Worm (Caenorhabditis elegans) whole organism, early embryonic: ENCODE measurements around the gene swm-1.

Experiments used
- B0310.2 ChIP-seq: sonication (generic microtip); optimal IDR thresholded peaks from 2 replicates; lab custom pipeline; 2016; ENCODE audit warnings: mild to moderate bottlenecking, missing genetic modification characterization, missing compliant biosample characterization
- F13C5.2 ChIP-seq: sonication (generic microtip); optimal IDR thresholded peaks from 2 replicates; lab custom pipeline; 2017; ENCODE audit warnings: mild to moderate bottlenecking, missing genetic modification characterization, inconsistent platforms, missing compliant biosample characterization
- aly-1 ChIP-seq: sonication (generic microtip); optimal IDR thresholded peaks from 2 replicates; lab custom pipeline; 2016; ENCODE audit warnings: missing genetic modification characterization, missing compliant biosample characterization
- ama-1 ChIP-seq: fragments of 150-350 bp; optimal IDR thresholded peaks from 2 replicates; lab custom pipeline; 2014
- ceh-13 ChIP-seq: fragments of 200-800 bp; sonication (Bioruptor generic); optimal IDR thresholded peaks from 2 replicates; lab custom pipeline; 2018; ENCODE audit warnings: mild to moderate bottlenecking, missing genetic modification characterization, missing compliant biosample characterization
- ceh-36 ChIP-seq: sonication (generic microtip); optimal IDR thresholded peaks from 2 replicates; lab custom pipeline; 2016; ENCODE audit warnings: missing genetic modification characterization, inconsistent platforms, missing compliant biosample characterization
- ets-7 ChIP-seq: sonication (generic microtip); optimal IDR thresholded peaks from 2 replicates; lab custom pipeline; 2016; ENCODE audit warnings: missing genotype, missing genetic modification characterization, missing compliant biosample characterization
- flt-1 ChIP-seq: fragments of 200-800 bp; sonication (Bioruptor generic); IDR thresholded peaks from 2 replicates; pipeline ENCODE4 v1.3.6; 2022; ENCODE audit warnings: missing genetic modification characterization, missing compliant biosample characterization
- hmbx-1 ChIP-seq: sonication (generic microtip); optimal IDR thresholded peaks from 2 replicates; lab custom pipeline; 2016; ENCODE audit warnings: mild to moderate bottlenecking, missing genetic modification characterization, missing compliant biosample characterization
- hmg-4 ChIP-seq: fragments of 200-800 bp; sonication (Bioruptor generic); optimal IDR thresholded peaks from 2 replicates; lab custom pipeline; 2018; ENCODE audit warnings: mild to moderate bottlenecking, missing genetic modification characterization, missing compliant biosample characterization
- hnd-1 ChIP-seq: sonication (generic microtip); optimal IDR thresholded peaks from 2 replicates; lab custom pipeline; 2016; ENCODE audit warnings: missing genetic modification characterization, missing compliant biosample characterization
- pes-1 ChIP-seq: fragments of 200-800 bp; sonication (Bioruptor generic); IDR thresholded peaks from 2 replicates; pipeline ENCODE4 v1.3.6; 2022; ENCODE audit warnings: missing genetic modification reagents, missing genetic modification characterization, missing compliant biosample characterization
- scrt-1 ChIP-seq: fragments of 200-800 bp; sonication (Bioruptor generic); IDR thresholded peaks from 2 replicates; pipeline ENCODE4 v1.3.6; 2022; ENCODE audit warnings: missing genetic modification characterization, missing compliant biosample characterization
- sea-1 ChIP-seq: fragments of 200-800 bp; sonication (Bioruptor generic); conservative IDR thresholded peaks from 2 replicates; pipeline ENCODE4 v1.3.6; 2022; ENCODE audit warnings: missing genetic modification characterization, missing compliant biosample characterization
- tbx-11 ChIP-seq: fragments of 200-800 bp; sonication (Bioruptor generic); IDR thresholded peaks from 2 replicates; pipeline ENCODE4 v1.3.6; 2022; ENCODE audit warnings: missing genetic modification characterization, missing compliant biosample characterization
- tbx-37 ChIP-seq: fragments of 200-800 bp; sonication (Bioruptor generic); conservative IDR thresholded peaks from 2 replicates; pipeline ENCODE4 v1.3.6; 2022; ENCODE audit warnings: missing genetic modification reagents, missing genetic modification characterization, missing compliant biosample characterization
- tra-4 ChIP-seq: sonication (generic microtip); optimal IDR thresholded peaks from 2 replicates; lab custom pipeline; 2017; ENCODE audit warnings: missing genetic modification characterization, missing compliant biosample characterization

Gene swm-1

ce11 chrV:9058627-9059026 is 4.0 kb upstream of the swm-1 start, which contains the start of gene C25E10.11:
TSS of gene C25E10.11 (minus strand) at chrV:9058727.
- TF ChIP-seq ceh-13 (GFP tag; lab: Kevin White, UChicago), result no peak

- TF ChIP-seq pes-1 (GFP tag; lab: Robert Waterston, UW), result no peak
- no peak for TF ChIP-seq B0310.2
- TF ChIP-seq tbx-37 (GFP tag; lab: Robert Waterston, UW), result no peak
- no peak for TF ChIP-seq hnd-1 (tag; lab: Kevin White, UChicago)
- no peak for TF ChIP-seq tbx-11 (GFP tag; lab: Robert Waterston, UW)
- TF ChIP-seq sea-1 (GFP tag; lab: Robert Waterston, UW), result no peak
- TF ChIP-seq ama-1, result no peak
Observed at ce11 chrV:9056253-9056652, 1.6 kb upstream of the swm-1 start, which contains the start of gene C25E10.10. TSS of gene C25E10.10 (minus strand) at chrV:9056353.

ce11 chrV:9055644-9056043 is 973 bp upstream of the swm-1 start:
- TF ChIP-seq tra-4 (tag; lab: Kevin White, UChicago) (no peak), B0310.2 (no peak), ceh-13 (GFP tag; lab: Kevin White, UChicago) (no peak), hnd-1 (tag; lab: Kevin White, UChicago) (no peak)

ce11 chrV:9053969-9054368 is 702 bp downstream of the swm-1 start, which contains the start of gene C25E10.8:
TSS of gene C25E10.8 (minus strand) at chrV:9054069.
- TF ChIP-seq flt-1 (GFP tag; lab: Robert Waterston, UW) (no peak), ets-7 (tag; lab: Kevin White, UChicago) (no peak), sea-1 (GFP tag; lab: Robert Waterston, UW) (no peak), ama-1 (no peak), tbx-37 (GFP tag; lab: Robert Waterston, UW) (no peak), F13C5.2 (tag; lab: Kevin White, UChicago) (no peak), scrt-1 (GFP tag; lab: Robert Waterston, UW) (no peak), hmg-4 (GFP tag; lab: Kevin White, UChicago) (no peak), ceh-13 (GFP tag; lab: Kevin White, UChicago) (no peak), hnd-1 (tag; lab: Kevin White, UChicago) (no peak), hmbx-1 (tag; lab: Kevin White, UChicago) (no peak), tbx-11 (GFP tag; lab: Robert Waterston, UW) (no peak), tra-4 (tag; lab: Kevin White, UChicago) (no peak), aly-1 (no peak), pes-1 (GFP tag; lab: Robert Waterston, UW) (no peak), ceh-36 (no peak), B0310.2 (no peak)

- no peak for TF ChIP-seq hmbx-1 (tag; lab: Kevin White, UChicago)
- no peak for TF ChIP-seq flt-1 (GFP tag; lab: Robert Waterston, UW)
- TF ChIP-seq ceh-13 (GFP tag; lab: Kevin White, UChicago), result no peak
- no peak for TF ChIP-seq scrt-1 (GFP tag; lab: Robert Waterston, UW)
- no peak for TF ChIP-seq ceh-36
- TF ChIP-seq sea-1 (GFP tag; lab: Robert Waterston, UW), result no peak
- no peak for TF ChIP-seq ama-1
- no peak for TF ChIP-seq F13C5.2 (tag; lab: Kevin White, UChicago)
- no peak for TF ChIP-seq tra-4 (tag; lab: Kevin White, UChicago)
- no peak for TF ChIP-seq ets-7 (tag; lab: Kevin White, UChicago)
- no peak for TF ChIP-seq pes-1 (GFP tag; lab: Robert Waterston, UW)
Observed at ce11 chrV:9053235-9053634, 1.4 kb downstream of the swm-1 start.

ce11 chrV:9051100-9051499 is 3.6 kb downstream of the swm-1 start, which contains the start of gene C25E10.7:
TSS of gene C25E10.7 (minus strand) at chrV:9051200.
- TF ChIP-seq hmg-4 (GFP tag; lab: Kevin White, UChicago) (no peak), ama-1 (no peak), sea-1 (GFP tag; lab: Robert Waterston, UW) (no peak), flt-1 (GFP tag; lab: Robert Waterston, UW) (no peak), aly-1 (no peak), pes-1 (GFP tag; lab: Robert Waterston, UW) (no peak), ceh-36 (no peak), ceh-13 (GFP tag; lab: Kevin White, UChicago) (no peak), B0310.2 (no peak), tbx-37 (GFP tag; lab: Robert Waterston, UW) (no peak), ets-7 (tag; lab: Kevin White, UChicago) (no peak), tra-4 (tag; lab: Kevin White, UChicago) (no peak), scrt-1 (GFP tag; lab: Robert Waterston, UW) (no peak), tbx-11 (GFP tag; lab: Robert Waterston, UW) (no peak), hnd-1 (tag; lab: Kevin White, UChicago) (no peak), F13C5.2 (tag; lab: Kevin White, UChicago) (no peak)

- no peak for TF ChIP-seq hmbx-1 (tag; lab: Kevin White, UChicago)
- no peak for TF ChIP-seq pes-1 (GFP tag; lab: Robert Waterston, UW)
- TF ChIP-seq sea-1 (GFP tag; lab: Robert Waterston, UW), result no peak
- TF ChIP-seq hmg-4 (GFP tag; lab: Kevin White, UChicago), result no peak
- TF ChIP-seq F13C5.2 (tag; lab: Kevin White, UChicago), result no peak
- TF ChIP-seq ceh-13 (GFP tag; lab: Kevin White, UChicago), result no peak
- no peak for TF ChIP-seq ets-7 (tag; lab: Kevin White, UChicago)
- no peak for TF ChIP-seq ceh-36
- no peak for TF ChIP-seq tbx-11 (GFP tag; lab: Robert Waterston, UW)
Observed at ce11 chrV:9049271-9049670, 5.4 kb downstream of the swm-1 start.

ce11 chrV:9047555-9048049 is 7.1 kb downstream of the swm-1 start, which contains the start of gene C25E10.17:
TSS of gene C25E10.17 (minus strand) at chrV:9047605.
- TF ChIP-seq tra-4 (tag; lab: Kevin White, UChicago) (no peak), F13C5.2 (tag; lab: Kevin White, UChicago) (no peak), B0310.2 (no peak), ceh-36 (no peak), sea-1 (GFP tag; lab: Robert Waterston, UW) (no peak), pes-1 (GFP tag; lab: Robert Waterston, UW) (no peak), tbx-11 (GFP tag; lab: Robert Waterston, UW) (no peak), ama-1 (no peak)
